Worm (Caenorhabditis elegans): ENCODE measurements around the gene pmpl-1.

ce11 chrX:3793389-3793788 lies 5.6 kb downstream of the pmpl-1 start:
- TF ChIP-seq unc-62 (GFP tag; optimal IDR thresholded peaks at IDR 0.05) = no peak
- TF ChIP-seq unc-39 (tag; optimal IDR thresholded peaks at IDR 0.05) = no peak
- no peak for TF ChIP-seq R02D3.7 (tag; optimal IDR thresholded peaks at IDR 0.05)
- TF ChIP-seq nhr-237 (tag; optimal IDR thresholded peaks at IDR 0.05) = no peak
- peak; percentile 14 for TF ChIP-seq fos-1 (tag; optimal IDR thresholded peaks at IDR 0.05)
- no peak for TF ChIP-seq snpc-4 (tag; optimal IDR thresholded peaks at IDR 0.05)
- no peak for TF ChIP-seq lin-13 (GFP tag; optimal IDR thresholded peaks at IDR 0.05)
- no peak for TF ChIP-seq sma-9 (GFP tag; optimal IDR thresholded peaks at IDR 0.05)
- TF ChIP-seq sma-9 (tag; optimal IDR thresholded peaks at IDR 0.05) = no peak
- no peak for TF ChIP-seq F13H6.1 (tag; optimal IDR thresholded peaks at IDR 0.05)
- TF ChIP-seq skn-1 (tag; optimal IDR thresholded peaks at IDR 0.05) = no peak
- TF ChIP-seq egl-27 (tag; optimal IDR thresholded peaks at IDR 0.05) = no peak
- TF ChIP-seq nhr-11 (tag; optimal IDR thresholded peaks at IDR 0.05) = no peak
- TF ChIP-seq ztf-11 (tag; optimal IDR thresholded peaks at IDR 0.05) = no peak
